Worm (Caenorhabditis elegans): ENCODE measurements around the gene sknr-1.

sknr-1 gene

DNA sequence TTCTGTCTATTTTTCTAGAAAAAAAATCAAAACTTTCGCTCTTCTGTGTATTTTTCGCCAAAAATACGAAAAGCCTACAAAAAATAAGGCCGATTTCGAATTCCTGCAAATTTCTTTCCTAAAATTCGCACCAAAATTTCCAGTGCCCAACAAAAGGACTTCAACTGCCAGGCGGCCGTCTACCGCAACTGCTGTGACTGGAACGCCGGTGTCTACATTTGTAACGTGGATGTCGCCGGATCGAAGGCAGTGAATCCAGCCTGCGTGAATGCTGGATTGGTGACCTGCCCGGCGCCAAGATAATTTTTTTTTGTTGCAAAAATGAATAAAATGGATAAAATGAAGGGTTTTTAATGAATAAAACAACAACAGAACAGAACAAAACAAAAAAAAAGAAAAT is 23.4 kb downstream of the sknr-1 start:
- TF ChIP-seq lin-38 (GFP tag; IDR thresholded peaks at IDR 0.05) (peak; percentile 35; the same call in 1 of the 2 replicates), aly-2 (tag; optimal IDR thresholded peaks at IDR 0.05) (no peak), dpl-1 (GFP tag; optimal IDR thresholded peaks at IDR 0.05) (no peak), cey-2 (tag; optimal IDR thresholded peaks at IDR 0.05; ENCODE audit: borderline replicate concordance, insufficient read depth) (no peak), Y75B8A.6 (GFP tag; IDR thresholded peaks at IDR 0.05) (0 out of 2 replicates have a peak, but pooled peaks have one; percentile 46), nhr-42 (GFP tag; IDR thresholded peaks at IDR 0.05) (no peak), nhr-6 (tag; optimal IDR thresholded peaks at IDR 0.05) (no peak), ceh-32 (tag; optimal IDR thresholded peaks at IDR 0.05; ENCODE audit: poor library complexity) (no peak), Y48G9A.11 (GFP tag; IDR thresholded peaks at IDR 0.05) (peak; percentile 61; the same call in 1 of the 2 replicates)

DNA sequence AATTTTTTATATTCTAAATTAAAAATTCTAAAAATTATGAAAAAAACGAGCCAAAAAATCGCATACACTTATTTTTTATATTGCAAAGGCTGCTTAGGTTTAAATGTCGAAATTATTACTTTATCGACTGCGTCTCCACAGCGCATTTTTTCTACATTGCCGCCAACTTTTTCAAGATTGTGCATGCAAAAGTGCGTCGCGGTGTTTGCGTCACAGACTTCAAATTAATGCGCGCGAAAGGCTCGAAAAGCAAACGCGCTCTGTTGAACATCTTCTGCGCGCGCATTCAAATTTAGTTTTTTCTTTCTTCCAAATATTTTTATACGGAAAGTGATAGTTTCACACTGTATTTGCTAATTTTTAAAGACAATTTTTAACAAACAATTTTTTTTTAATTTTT is 24.7 kb downstream of the sknr-1 start:
- TF ChIP-seq daf-16 (GFP tag; optimal IDR thresholded peaks at IDR 0.05), result no peak
- peak; percentile 42 for TF ChIP-seq daf-16 (tag; optimal IDR thresholded peaks at IDR 0.05)
- peak; percentile 79 for TF ChIP-seq saeg-2 (GFP tag; IDR thresholded peaks at IDR 0.05)
- TF ChIP-seq mdl-1 (tag; optimal IDR thresholded peaks at IDR 0.05), result no peak
- TF ChIP-seq mxl-2 (GFP tag; conservative IDR thresholded peaks at IDR 0.05), result 0 out of 2 replicates have a peak, but pooled peaks have one; percentile 41
- TF ChIP-seq ctbp-1 (GFP tag; IDR thresholded peaks at IDR 0.05), result peak; percentile 85
- peak; percentile 56 for TF ChIP-seq nhr-11 (tag; optimal IDR thresholded peaks at IDR 0.05)
- peak; percentile 70; the same call in 1 of the 2 replicates for TF ChIP-seq D1046.2 (GFP tag; IDR thresholded peaks at IDR 0.05)
- no peak for TF ChIP-seq fos-1 (tag; optimal IDR thresholded peaks at IDR 0.05)
- TF ChIP-seq lin-1 (GFP tag; IDR thresholded peaks at IDR 0.05), result no peak
- TF ChIP-seq madf-9 (GFP tag; conservative IDR thresholded peaks at IDR 0.05), result peak; percentile 86
- TF ChIP-seq R02D3.7 (tag; optimal IDR thresholded peaks at IDR 0.05), result no peak
- peak; percentile 94 for TF ChIP-seq dpl-1 (GFP tag; optimal IDR thresholded peaks at IDR 0.05)
- TF ChIP-seq cey-2 (tag; optimal IDR thresholded peaks at IDR 0.05; ENCODE audit: borderline replicate concordance, insufficient read depth), result no peak
- TF ChIP-seq F10B5.3 (tag; optimal IDR thresholded peaks at IDR 0.05), result peak; percentile 36
- peak in 1 of 2 experiments; percentile 82 for TF ChIP-seq lsy-2 (tag; optimal IDR thresholded peaks at IDR 0.05)
- peak; percentile 27 for TF ChIP-seq nhr-6 (tag; optimal IDR thresholded peaks at IDR 0.05)
- TF ChIP-seq nhr-28 (tag; optimal IDR thresholded peaks at IDR 0.05), result peak; percentile 56
- peak; percentile 92 for TF ChIP-seq nhr-42 (GFP tag; IDR thresholded peaks at IDR 0.05)
- TF ChIP-seq hif-1 (tag; optimal IDR thresholded peaks at IDR 0.05), result peak in 1 of 2 experiments; percentile 72
- peak; percentile 73 for TF ChIP-seq mep-1 (tag; optimal IDR thresholded peaks at IDR 0.05)
- TF ChIP-seq dmd-6 (GFP tag; IDR thresholded peaks at IDR 0.05), result peak; percentile 92
- peak; percentile 90 for TF ChIP-seq rbr-2 (tag; optimal IDR thresholded peaks at IDR 0.05)
- TF ChIP-seq pha-4 (GFP tag; IDR thresholded peaks at IDR 0.05), result peak; percentile 93
- peak; percentile 16 for TF ChIP-seq pha-4 (tag; optimal IDR thresholded peaks at IDR 0.05)
- no peak; the same call in 1 of the 2 replicates for TF ChIP-seq lim-7 (GFP tag; IDR thresholded peaks at IDR 0.05)
- no peak for TF ChIP-seq ceh-32 (tag; optimal IDR thresholded peaks at IDR 0.05; ENCODE audit: poor library complexity)
- TF ChIP-seq set-16 (GFP tag; IDR thresholded peaks at IDR 0.05), result peak; percentile 30; the same call in 1 of the 2 replicates
- 0 out of 2 replicates have a peak, but pooled peaks have one; percentile 59 for TF ChIP-seq tag-97 (GFP tag; IDR thresholded peaks at IDR 0.05)
- peak; percentile 72 for TF ChIP-seq arid-1 (GFP tag; conservative IDR thresholded peaks at IDR 0.05)
- TF ChIP-seq nhr-102 (tag; optimal IDR thresholded peaks at IDR 0.05), result peak; percentile 77
- peak; percentile 72 for TF ChIP-seq hlh-11 (tag; optimal IDR thresholded peaks at IDR 0.05)
- TF ChIP-seq lin-15B (tag; optimal IDR thresholded peaks at IDR 0.05), result peak; percentile 49
- TF ChIP-seq gei-8 (GFP tag; optimal IDR thresholded peaks at IDR 0.05), result no peak
- peak; percentile 72 for TF ChIP-seq ZK337.2 (GFP tag; IDR thresholded peaks at IDR 0.05)
- TF ChIP-seq snpc-1.2 (GFP tag; IDR thresholded peaks at IDR 0.05), result peak; percentile 63
- no peak for TF ChIP-seq aly-2 (tag; optimal IDR thresholded peaks at IDR 0.05)
- peak; percentile 79 for TF ChIP-seq Y48G9A.11 (GFP tag; IDR thresholded peaks at IDR 0.05)
- peak; percentile 85 for TF ChIP-seq mdt-29 (GFP tag; IDR thresholded peaks at IDR 0.05)
- TF ChIP-seq egl-43 (GFP tag; IDR thresholded peaks at IDR 0.05), result peak; percentile 86
- TF ChIP-seq nhr-111 (GFP tag; optimal IDR thresholded peaks at IDR 0.05), result no peak
- no peak for TF ChIP-seq ZK546.5 (tag; optimal IDR thresholded peaks at IDR 0.05)
- TF ChIP-seq unc-130 (GFP tag; optimal IDR thresholded peaks at IDR 0.05), result peak; percentile 50
- peak; percentile 88 for TF ChIP-seq T26A8.4 (GFP tag; IDR thresholded peaks at IDR 0.05)
- TF ChIP-seq vab-7 (GFP tag; IDR thresholded peaks at IDR 0.05), result peak; percentile 83

All from whole organism, L4 larva.